Worm (Caenorhabditis elegans): ENCODE measurements around the gene ran-5.
"Not testable (repeated sequence)": the region's sequence is repeated elsewhere in the genome, so short reads cannot be mapped to it uniquely, and the experiment has no call there.

Gene ran-5

ce11 chrII:6047639-6048159, at the start of gene ran-5, which contains the start of gene R12C12.6:
Gene ran-5 (plus strand): TSS chrII:6048109.
Gene R12C12.6 (minus strand): TSS chrII:6047867.
- TF ChIP-seq him-1 (tag; optimal IDR thresholded peaks at IDR 0.05) (peak; percentile 36), W03F9.2 (tag; optimal IDR thresholded peaks at IDR 0.05) (peak; percentile 88), dao-5 (tag; optimal IDR thresholded peaks at IDR 0.05) (no peak)

- TF ChIP-seq dao-5 (tag; optimal IDR thresholded peaks at IDR 0.05) (no peak), W03F9.2 (tag; optimal IDR thresholded peaks at IDR 0.05) (no peak), him-1 (tag; optimal IDR thresholded peaks at IDR 0.05) (no peak)
Observed at ce11 chrII:6000136-6000535, 47.8 kb upstream of the ran-5 start, which contains the start of gene ins-6. Gene ins-6 (plus strand): TSS chrII:6000436.

ce11 chrII:6001004-6001403, 46.9 kb upstream of the ran-5 start:
- no peak for TF ChIP-seq him-1 (tag; optimal IDR thresholded peaks at IDR 0.05)
- no peak for TF ChIP-seq dao-5 (tag; optimal IDR thresholded peaks at IDR 0.05)
- TF ChIP-seq W03F9.2 (tag; optimal IDR thresholded peaks at IDR 0.05) = no peak

- not testable (repeated sequence) for TF ChIP-seq him-1, dao-5, W03F9.2 (tag; optimal IDR thresholded peaks at IDR 0.05)
Observed at ce11 chrII:6008887-6009286, 39.0 kb upstream of the ran-5 start, which contains the start of gene ZK84.4. Gene ZK84.4 (minus strand): TSS chrII:6008987.

ce11 chrII:6010544-6010943, 37.4 kb upstream of the ran-5 start, which contains the start of gene ins-20:
Gene ins-20 (plus strand): TSS chrII:6010844.
- TF ChIP-seq dao-5 (tag; optimal IDR thresholded peaks at IDR 0.05) (no peak), W03F9.2 (tag; optimal IDR thresholded peaks at IDR 0.05) (no peak), him-1 (tag; optimal IDR thresholded peaks at IDR 0.05) (no peak)

- TF ChIP-seq him-1, dao-5, W03F9.2 (tag; optimal IDR thresholded peaks at IDR 0.05): not testable (repeated sequence)
Observed at ce11 chrII:6014057-6014456, 33.9 kb upstream of the ran-5 start, which contains the start of gene ZK84.2. Gene ZK84.2 (plus strand): TSS chrII:6014357.

ce11 chrII:6016410-6016809, 31.5 kb upstream of the ran-5 start, which contains the start of gene ZK84.5:
Gene ZK84.5 (minus strand): TSS chrII:6016510.
- TF ChIP-seq dao-5 (tag; optimal IDR thresholded peaks at IDR 0.05) = no peak

ce11 chrII:6020353-6020752, 27.6 kb upstream of the ran-5 start, which contains the start of gene ZK84.1:
Gene ZK84.1 (plus strand): TSS chrII:6020653.
- no peak for TF ChIP-seq him-1 (tag; optimal IDR thresholded peaks at IDR 0.05)
- TF ChIP-seq W03F9.2 (tag; optimal IDR thresholded peaks at IDR 0.05) = no peak
- no peak for TF ChIP-seq dao-5 (tag; optimal IDR thresholded peaks at IDR 0.05)

- TF ChIP-seq W03F9.2 (tag; optimal IDR thresholded peaks at IDR 0.05) (no peak), dao-5 (tag; optimal IDR thresholded peaks at IDR 0.05) (no peak), him-1 (tag; optimal IDR thresholded peaks at IDR 0.05) (no peak)
Observed at ce11 chrII:6022596-6022995, 25.3 kb upstream of the ran-5 start.

- no peak for TF ChIP-seq him-1 (tag; optimal IDR thresholded peaks at IDR 0.05)
- no peak for TF ChIP-seq W03F9.2 (tag; optimal IDR thresholded peaks at IDR 0.05)
- no peak for TF ChIP-seq dao-5 (tag; optimal IDR thresholded peaks at IDR 0.05)
Observed at ce11 chrII:6024879-6025278, 23.0 kb upstream of the ran-5 start, which contains the start of gene R12C12.9. Gene R12C12.9 (minus strand): TSS chrII:6024979.

- TF ChIP-seq W03F9.2 (tag; optimal IDR thresholded peaks at IDR 0.05) (no peak), him-1 (tag; optimal IDR thresholded peaks at IDR 0.05) (no peak), dao-5 (tag; optimal IDR thresholded peaks at IDR 0.05) (no peak)
Observed at ce11 chrII:6025647-6026046, 22.3 kb upstream of the ran-5 start.

- TF ChIP-seq dao-5 (tag; optimal IDR thresholded peaks at IDR 0.05) = no peak
- no peak for TF ChIP-seq him-1 (tag; optimal IDR thresholded peaks at IDR 0.05)
- TF ChIP-seq W03F9.2 (tag; optimal IDR thresholded peaks at IDR 0.05) = no peak
Observed at ce11 chrII:6026646-6027045, 21.3 kb upstream of the ran-5 start.

- TF ChIP-seq him-1 (tag; optimal IDR thresholded peaks at IDR 0.05) = no peak
- no peak for TF ChIP-seq W03F9.2 (tag; optimal IDR thresholded peaks at IDR 0.05)
- no peak for TF ChIP-seq dao-5 (tag; optimal IDR thresholded peaks at IDR 0.05)
Observed at ce11 chrII:6028594-6029141, 19.2 kb upstream of the ran-5 start.

- TF ChIP-seq dao-5 (tag; optimal IDR thresholded peaks at IDR 0.05) (no peak), W03F9.2 (tag; optimal IDR thresholded peaks at IDR 0.05) (no peak), him-1 (tag; optimal IDR thresholded peaks at IDR 0.05) (no peak)
Observed at ce11 chrII:6031106-6031505, 16.8 kb upstream of the ran-5 start, which contains the start of gene frpr-16. Gene frpr-16 (minus strand): TSS chrII:6031206.

All from whole organism, L4/young adult.